Fruit fly (Drosophila melanogaster) whole organism, embryonic: ENCODE measurements around the gene CG13029.

Experiments
- Abd-B ChIP-seq: fragments of 200-800 bp; sonication (Bioruptor generic); optimal IDR thresholded peaks from 2 replicates; lab custom pipeline; 2018; ENCODE audit warnings: missing biosample characterization, mild to moderate bottlenecking, missing genetic modification characterization, moderate library complexity
- Atf3 ChIP-seq: fragments of 200-800 bp; sonication (Bioruptor generic); optimal IDR thresholded peaks from 3 replicates; lab custom pipeline; 2016; ENCODE audit warnings: missing biosample characterization, missing genetic modification characterization
- BEAF-32 ChIP-seq: fragments of 200-800 bp; sonication (Bioruptor generic); optimal IDR thresholded peaks from 3 replicates; lab custom pipeline; 2017; ENCODE audit warnings: missing biosample characterization, missing genetic modification characterization, mild to moderate bottlenecking, moderate library complexity, missing genetic modification reagents
- CG10366 ChIP-seq: fragments of 200-800 bp; sonication (Bioruptor generic); IDR thresholded peaks from 2 replicates; pipeline ENCODE4 v1.3.6; 2022; ENCODE audit warnings: missing biosample characterization, missing genetic modification characterization
- CG10565 ChIP-seq: fragments of 200-800 bp; sonication (Bioruptor generic); optimal IDR thresholded peaks from 3 replicates; lab custom pipeline; 2016; ENCODE audit warnings: missing biosample characterization, mild to moderate bottlenecking, missing genetic modification characterization
- CG11723 ChIP-seq: fragments of 200-800 bp; sonication (Bioruptor generic); optimal IDR thresholded peaks from 2 replicates; lab custom pipeline; 2017; ENCODE audit warnings: missing biosample characterization, mild to moderate bottlenecking, missing genetic modification characterization
- CG13624 ChIP-seq: fragments of 200-800 bp; sonication (Bioruptor generic); optimal IDR thresholded peaks from 2 replicates; lab custom pipeline; 2016; ENCODE audit warnings: missing biosample characterization, missing genetic modification characterization
- CG13775 ChIP-seq: fragments of 200-800 bp; sonication (Bioruptor generic); optimal IDR thresholded peaks from 3 replicates; lab custom pipeline; 2017; ENCODE audit warnings: missing biosample characterization, mild to moderate bottlenecking, missing genetic modification characterization
- CG17568 ChIP-seq: fragments of 200-800 bp; sonication (Bioruptor generic); optimal IDR thresholded peaks from 2 replicates; lab custom pipeline; 2018; ENCODE audit warnings: missing biosample characterization, mild to moderate bottlenecking, missing genetic modification characterization, moderate library complexity
- CG17612 ChIP-seq: fragments of 200-800 bp; sonication (Bioruptor generic); IDR thresholded peaks from 2 replicates; pipeline ENCODE4 v1.3.6; 2022; ENCODE audit warnings: missing biosample characterization, missing genetic modification characterization
- CG18599 ChIP-seq: fragments of 200-800 bp; sonication (Bioruptor generic); optimal IDR thresholded peaks from 3 replicates; lab custom pipeline; 2017; ENCODE audit warnings: missing biosample characterization, missing genetic modification characterization, mild to moderate bottlenecking, moderate library complexity, missing genetic modification reagents
- CG2120 ChIP-seq: fragments of 200-800 bp; sonication (Bioruptor generic); optimal IDR thresholded peaks from 3 replicates; lab custom pipeline; 2016; ENCODE audit warnings: missing biosample characterization, missing genetic modification characterization
- CG4424 ChIP-seq: fragments of 200-800 bp; sonication (Bioruptor generic); optimal IDR thresholded peaks from 3 replicates; lab custom pipeline; 2016; ENCODE audit warnings: missing biosample characterization, missing genetic modification characterization
- CG5180 ChIP-seq: fragments of 200-800 bp; sonication (Bioruptor generic); optimal IDR thresholded peaks from 3 replicates; lab custom pipeline; 2017; ENCODE audit warnings: missing biosample characterization, missing genetic modification characterization, mild to moderate bottlenecking, moderate library complexity, missing genetic modification reagents
- CG6175 ChIP-seq: fragments of 200-800 bp; sonication (Bioruptor generic); IDR thresholded peaks from 3 replicates; pipeline ENCODE4 v1.3.6; 2022; ENCODE audit warnings: missing biosample characterization, missing genetic modification characterization
- CG7556 ChIP-seq: fragments of 200-800 bp; sonication (Bioruptor generic); optimal IDR thresholded peaks from 2 replicates; lab custom pipeline; 2017; ENCODE audit warnings: missing biosample characterization, mild to moderate bottlenecking, missing genetic modification characterization
- CG8388 ChIP-seq: fragments of 200-800 bp; sonication (Bioruptor generic); optimal IDR thresholded peaks from 2 replicates; lab custom pipeline; 2019; ENCODE audit warnings: missing biosample characterization, mild to moderate bottlenecking, missing genetic modification characterization, moderate library complexity
- CG8944 ChIP-seq: fragments of 200-800 bp; sonication (Bioruptor generic); optimal IDR thresholded peaks from 3 replicates; lab custom pipeline; 2016; ENCODE audit warnings: missing biosample characterization, missing genetic modification characterization
- CG9609 ChIP-seq: fragments of 200-800 bp; sonication (Bioruptor generic); optimal IDR thresholded peaks from 3 replicates; lab custom pipeline; 2016; ENCODE audit warnings: missing biosample characterization, missing genetic modification characterization
- Chrac-16 ChIP-seq: fragments of 200-800 bp; sonication (Bioruptor generic); optimal IDR thresholded peaks from 3 replicates; lab custom pipeline; 2016; ENCODE audit warnings: missing biosample characterization, missing genetic modification characterization
- D19B ChIP-seq: fragments of 200-800 bp; sonication (Bioruptor generic); optimal IDR thresholded peaks from 2 replicates; lab custom pipeline; 2017; ENCODE audit warnings: missing biosample characterization, mild to moderate bottlenecking, missing genetic modification characterization
- Dref ChIP-seq: fragments of 200-800 bp; sonication (Bioruptor generic); IDR thresholded peaks from 2 replicates; pipeline ENCODE4 v1.3.6; 2022; ENCODE audit warnings: missing biosample characterization, missing genetic modification characterization
- H2.0 ChIP-seq: fragments of 200-800 bp; sonication (Bioruptor generic); IDR thresholded peaks from 2 replicates; pipeline ENCODE4 v1.3.6; 2022; ENCODE audit warnings: missing biosample characterization, missing genetic modification characterization
- HmgD ChIP-seq: fragments of 200-800 bp; sonication (Bioruptor generic); optimal IDR thresholded peaks from 3 replicates; lab custom pipeline; 2016; ENCODE audit warnings: missing biosample characterization, missing genetic modification characterization
- Hr3 ChIP-seq: fragments of 200-800 bp; sonication (Bioruptor generic); optimal IDR thresholded peaks from 3 replicates; lab custom pipeline; 2016; ENCODE audit warnings: missing biosample characterization, missing genetic modification characterization
- Hr39 ChIP-seq: fragments of >200 bp; optimal IDR thresholded peaks from 2 replicates; lab custom pipeline; 2017
- Kr ChIP-seq: fragments of 200-800 bp; sonication (Bioruptor generic); optimal IDR thresholded peaks from 2 replicates; lab custom pipeline; 2017; ENCODE audit warnings: missing biosample characterization, mild to moderate bottlenecking, missing genetic modification characterization
- Lim3 ChIP-seq: fragments of 200-800 bp; sonication (Bioruptor generic); IDR thresholded peaks from 2 replicates; pipeline ENCODE4 v1.3.6; 2022; ENCODE audit warnings: missing biosample characterization, missing genetic modification characterization
- Mes4 ChIP-seq: fragments of 200-800 bp; sonication (Bioruptor generic); optimal IDR thresholded peaks from 2 replicates; lab custom pipeline; 2016; ENCODE audit warnings: missing biosample characterization, missing genetic modification characterization
- NC2β ChIP-seq: fragments of 200-800 bp; sonication (Bioruptor generic); optimal IDR thresholded peaks from 2 replicates; lab custom pipeline; 2016; ENCODE audit warnings: missing biosample characterization, missing genetic modification characterization
- Oli ChIP-seq: fragments of 200-800 bp; sonication (Bioruptor generic); optimal IDR thresholded peaks from 2 replicates; lab custom pipeline; 2018; ENCODE audit warnings: missing biosample characterization, mild to moderate bottlenecking, missing genetic modification characterization, moderate library complexity
- Sox102F ChIP-seq: fragments of 200-800 bp; sonication (Bioruptor generic); optimal IDR thresholded peaks from 2 replicates; lab custom pipeline; 2018; ENCODE audit warnings: missing biosample characterization, mild to moderate bottlenecking, missing genetic modification characterization, moderate library complexity
- bowl ChIP-seq: fragments of 200-800 bp; sonication (Bioruptor generic); IDR thresholded peaks from 2 replicates; pipeline ENCODE4 v1.3.6; 2022; ENCODE audit warnings: missing biosample characterization, missing genetic modification characterization
- cad ChIP-seq: fragments of >200 bp; optimal IDR thresholded peaks from 2 replicates; lab custom pipeline; 2017; ENCODE audit warnings: missing biosample characterization, missing genetic modification characterization
- chn ChIP-seq: fragments of 200-800 bp; sonication (Bioruptor generic); optimal IDR thresholded peaks from 2 replicates; lab custom pipeline; 2016; ENCODE audit warnings: missing biosample characterization, missing genetic modification characterization
- dan ChIP-seq: fragments of 200-800 bp; sonication (Bioruptor generic); IDR thresholded peaks from 2 replicates; pipeline ENCODE4 v1.3.6; 2022; ENCODE audit warnings: missing biosample characterization, missing genetic modification characterization
- esg ChIP-seq: fragments of 200-800 bp; sonication (Bioruptor generic); conservative IDR thresholded peaks from 2 replicates; pipeline ENCODE4 v1.3.6; 2022; ENCODE audit warnings: missing biosample characterization, missing genetic modification characterization
- gcm ChIP-seq: fragments of 200-800 bp; sonication (Bioruptor generic); optimal IDR thresholded peaks from 2 replicates; lab custom pipeline; 2019; ENCODE audit warnings: missing biosample characterization, mild to moderate bottlenecking, missing genetic modification characterization, moderate library complexity
- grau ChIP-seq: fragments of 200-800 bp; optimal IDR thresholded peaks from 3 replicates; lab custom pipeline; 2019; ENCODE audit warnings: missing biosample characterization, mild to moderate bottlenecking, missing genetic modification characterization, moderate library complexity
- gro ChIP-seq: fragments of 200-800 bp; sonication (Bioruptor generic); optimal IDR thresholded peaks from 2 replicates; lab custom pipeline; 2016; ENCODE audit warnings: missing biosample characterization, missing genetic modification characterization
- hkb ChIP-seq, 2 experiments: fragments of 200-800 bp in 1 of 2; fragments of >200 bp in 1 of 2; sonication (Bioruptor generic) in 1 of 2; IDR thresholded peaks in 1 of 2; optimal IDR thresholded peaks in 1 of 2; 2 replicates each; pipeline versions ENCODE4 v1.3.6 to Lab custom; 2017 to 2022; ENCODE audit warnings: missing biosample characterization in 1 of 2, missing genetic modification characterization in 1 of 2
- kay ChIP-seq: fragments of 200-800 bp; sonication (Bioruptor generic); optimal IDR thresholded peaks from 2 replicates; lab custom pipeline; 2016; ENCODE audit warnings: missing biosample characterization, missing genetic modification characterization
- lola ChIP-seq, 3 experiments: fragments of >200 bp in 2 of 3; fragments of 200-800 bp in 1 of 3; sonication (Bioruptor generic) in 1 of 3; optimal IDR thresholded peaks; 2 replicates each; lab custom pipeline; 2017 to 2019; ENCODE audit warnings: missing biosample characterization in 3 of 3, missing genetic modification characterization in 3 of 3, mild to moderate bottlenecking in 1 of 3, moderate library complexity in 1 of 3
- p53 ChIP-seq: fragments of 200-800 bp; sonication (Bioruptor generic); optimal IDR thresholded peaks from 2 replicates; lab custom pipeline; 2016; ENCODE audit warnings: missing biosample characterization, missing genetic modification characterization
- pb ChIP-seq: fragments of 200-800 bp; sonication (Bioruptor generic); optimal IDR thresholded peaks from 3 replicates; lab custom pipeline; 2016; ENCODE audit warnings: missing biosample characterization, missing genetic modification characterization
- pnt ChIP-seq: fragments of 200-800 bp; sonication (Bioruptor generic); optimal IDR thresholded peaks from 3 replicates; lab custom pipeline; 2016; ENCODE audit warnings: missing biosample characterization, missing genetic modification characterization
- ranshi ChIP-seq: fragments of 200-800 bp; sonication (Bioruptor generic); IDR thresholded peaks from 2 replicates; pipeline ENCODE4 v1.3.6; 2022; ENCODE audit warnings: missing biosample characterization, missing genetic modification characterization
- repo ChIP-seq: fragments of 200-800 bp; sonication (Bioruptor generic); optimal IDR thresholded peaks from 2 replicates; lab custom pipeline; 2016; ENCODE audit warnings: missing biosample characterization, missing genetic modification characterization
- ro ChIP-seq: fragments of 200-800 bp; sonication (Bioruptor generic); IDR thresholded peaks from 2 replicates; pipeline ENCODE4 v1.3.6; 2022; ENCODE audit warnings: missing biosample characterization, missing genetic modification characterization
- sim ChIP-seq: fragments of 200-800 bp; sonication (Bioruptor generic); IDR thresholded peaks from 2 replicates; pipeline ENCODE4 v1.3.6; 2022; ENCODE audit warnings: missing biosample characterization, missing genetic modification characterization
- unc-4 ChIP-seq: fragments of 200-800 bp; sonication (Bioruptor generic); IDR thresholded peaks from 2 replicates; pipeline ENCODE4 v1.3.6; 2022; ENCODE audit warnings: missing biosample characterization, missing genetic modification characterization; ENCODE audit not compliant: partially characterized antibody
- vfl ChIP-seq: fragments of 200-800 bp; sonication (Bioruptor generic); optimal IDR thresholded peaks from 2 replicates; lab custom pipeline; 2016; ENCODE audit warnings: missing biosample characterization, missing genetic modification characterization
- zfh2 ChIP-seq: fragments of 200-800 bp; sonication (Bioruptor generic); optimal IDR thresholded peaks from 2 replicates; lab custom pipeline; 2016; ENCODE audit warnings: missing biosample characterization, missing genetic modification characterization

CG13029 gene

DNA sequence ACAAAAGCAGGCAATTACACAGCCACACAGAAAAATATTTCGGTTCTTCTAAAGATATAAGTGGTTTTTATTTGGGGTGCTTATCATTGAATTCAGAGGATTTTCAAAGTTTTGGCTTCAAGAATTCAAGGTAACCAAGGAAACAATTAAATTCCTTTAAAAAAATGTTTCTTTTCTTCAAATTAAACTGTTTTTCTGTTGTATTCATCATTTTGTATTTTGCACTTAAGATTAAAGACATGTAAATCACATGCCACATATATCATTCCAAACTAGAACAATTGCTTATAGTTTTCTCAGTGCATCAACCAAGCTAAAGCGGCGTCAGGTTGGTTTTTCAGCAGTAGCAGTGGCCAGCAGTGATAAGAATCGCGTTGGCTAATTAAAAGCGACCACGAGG, 19.9 kb upstream of the CG13029 start (continued):
- no peak for TF ChIP-seq hkb (optimal IDR thresholded peaks at IDR 0.05; lab: Kevin White, UChicago)
- no peak for TF ChIP-seq hkb (GFP tag; IDR thresholded peaks at IDR 0.05; lab: Robert Waterston, UW)
- TF ChIP-seq CG8388 (GFP tag; lab: Kevin White, UChicago): no peak
- TF ChIP-seq sim (GFP tag; lab: Robert Waterston, UW): no peak
- no peak for TF ChIP-seq kay (GFP tag; lab: Kevin White, UChicago)
- TF ChIP-seq HmgD (GFP tag; lab: Kevin White, UChicago): no peak
- no peak for TF ChIP-seq CG17612
- no peak for TF ChIP-seq Mes4 (GFP tag; lab: Kevin White, UChicago)
- TF ChIP-seq Atf3 (GFP tag; lab: Kevin White, UChicago): no peak
- TF ChIP-seq BEAF-32 (GFP tag; lab: Kevin White, UChicago): no peak
- TF ChIP-seq zfh2: no peak
- TF ChIP-seq CG10565 (GFP tag; lab: Kevin White, UChicago): no peak
- no peak for TF ChIP-seq CG8944 (GFP tag; lab: Kevin White, UChicago)
- TF ChIP-seq gro (GFP tag; lab: Kevin White, UChicago): no peak
- TF ChIP-seq gcm (GFP tag; lab: Kevin White, UChicago): no peak
- TF ChIP-seq ro (GFP tag; lab: Robert Waterston, UW): no peak
- TF ChIP-seq CG5180 (GFP tag; lab: Kevin White, UChicago): no peak
- TF ChIP-seq pb (GFP tag; lab: Kevin White, UChicago): no peak
- no peak for TF ChIP-seq CG17568 (GFP tag; lab: Kevin White, UChicago)
- no peak for TF ChIP-seq CG4424 (GFP tag; lab: Kevin White, UChicago)
- no peak for TF ChIP-seq lola (GFP tag; optimal IDR thresholded peaks at IDR 0.05; lab: Kevin White, UChicago)
- no peak for TF ChIP-seq CG10366 (GFP tag; lab: Robert Waterston, UW)
- peak; percentile 27 for TF ChIP-seq Oli
- TF ChIP-seq bowl (GFP tag; lab: Robert Waterston, UW): no peak
- TF ChIP-seq grau (tag; lab: Kevin White, UChicago): peak; percentile 47
- TF ChIP-seq Sox102F (GFP tag; lab: Kevin White, UChicago): no peak
- no peak for TF ChIP-seq CG9609 (GFP tag; lab: Kevin White, UChicago)
- TF ChIP-seq chn: no peak
- TF ChIP-seq repo (GFP tag; lab: Kevin White, UChicago): no peak
- no peak for TF ChIP-seq Dref (GFP tag; lab: Robert Waterston, UW)
- no peak for TF ChIP-seq D19B (GFP tag; lab: Kevin White, UChicago)
- TF ChIP-seq Lim3 (GFP tag; lab: Robert Waterston, UW): no peak
- no peak for TF ChIP-seq cad (GFP tag; lab: Kevin White, UChicago)
- TF ChIP-seq NC2β (GFP tag; lab: Kevin White, UChicago): no peak
- peak; percentile 57 for TF ChIP-seq esg (GFP tag; lab: Robert Waterston, UW)
- no peak for TF ChIP-seq CG13624 (GFP tag; lab: Kevin White, UChicago)
- TF ChIP-seq dan: no peak
- TF ChIP-seq unc-4 (GFP tag; lab: Robert Waterston, UW): no peak
- no peak for TF ChIP-seq CG6175
- TF ChIP-seq CG2120: peak; percentile 16
- TF ChIP-seq vfl: no peak
- no peak for TF ChIP-seq Hr39 (lab: Kevin White, UChicago)
- TF ChIP-seq CG18599 (GFP tag; lab: Kevin White, UChicago): no peak
- no peak for TF ChIP-seq CG11723 (GFP tag; lab: Kevin White, UChicago)
- TF ChIP-seq Abd-B (GFP tag; lab: Kevin White, UChicago): peak; percentile 30
- TF ChIP-seq ranshi: 0 out of 2 replicates have a peak, but pooled peaks have one; percentile 30
- no peak for TF ChIP-seq CG13775 (GFP tag; lab: Kevin White, UChicago)
- no peak for TF ChIP-seq Hr3 (GFP tag; lab: Kevin White, UChicago)
- TF ChIP-seq Chrac-16: no peak
- TF ChIP-seq CG7556 (GFP tag; lab: Kevin White, UChicago): peak; percentile 71
- no peak for TF ChIP-seq p53 (GFP tag; lab: Kevin White, UChicago)
- no peak for TF ChIP-seq pnt
- TF ChIP-seq H2.0 (GFP tag; lab: Robert Waterston, UW): no peak
- no peak for TF ChIP-seq Kr (GFP tag; lab: Kevin White, UChicago)
